Worm (Caenorhabditis elegans): ENCODE results near the gene mtm-9.

DNA sequence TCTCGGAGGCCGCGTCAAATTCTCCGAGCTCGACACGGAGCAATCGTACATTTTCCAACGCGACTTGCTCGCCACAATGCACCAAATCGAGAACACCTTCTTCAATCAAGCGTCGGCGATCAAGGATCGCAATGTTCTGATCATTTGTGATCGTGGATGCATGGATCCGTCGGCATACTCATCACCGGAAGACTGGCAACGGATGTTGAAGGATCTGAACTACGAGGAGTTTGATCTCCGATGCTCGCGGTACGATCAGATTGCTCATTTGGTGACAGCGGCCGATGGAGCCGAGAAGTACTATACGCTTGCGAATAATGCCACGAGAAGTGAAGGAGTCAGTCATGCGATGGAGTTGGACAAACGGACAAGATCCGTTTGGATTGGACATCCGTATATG lies 44.9 kb upstream of the mtm-9 start:
- TF ChIP-seq ama-1 (optimal IDR thresholded peaks at IDR 0.05) (no peak), nhr-19 (GFP tag; conservative IDR thresholded peaks at IDR 0.05) (no peak), nhr-237 (tag; optimal IDR thresholded peaks at IDR 0.05) (no peak), nhr-76 (tag; optimal IDR thresholded peaks at IDR 0.05) (no peak), egl-27 (tag; optimal IDR thresholded peaks at IDR 0.05) (no peak), ztf-11 (tag; optimal IDR thresholded peaks at IDR 0.05) (no peak), zag-1 (tag; optimal IDR thresholded peaks at IDR 0.05) (no peak), lsy-2 (tag; optimal IDR thresholded peaks at IDR 0.05) (no peak), mep-1 (tag; optimal IDR thresholded peaks at IDR 0.05) (no peak), elt-3 (tag; optimal IDR thresholded peaks at IDR 0.05) (no peak), aly-2 (tag; optimal IDR thresholded peaks at IDR 0.05) (no peak), snpc-4 (tag; optimal IDR thresholded peaks at IDR 0.05) (no peak), lin-14 (GFP tag; optimal IDR thresholded peaks at IDR 0.05) (no peak)
